Fruit fly (Drosophila melanogaster) Kc167 (cell line): Measurements from ENCODE around the gene CG31915.

ENCODE experiments used
- insv ChIP-seq: fragments of >200 bp; optimal IDR thresholded peaks from 3 replicates; lab custom pipeline; 2018; ENCODE audit warnings: missing external identifiers
- psq ChIP-seq: fragments of >200 bp; optimal IDR thresholded peaks from 2 replicates; lab custom pipeline; 2017; ENCODE audit warnings: missing external identifiers

DNA sequence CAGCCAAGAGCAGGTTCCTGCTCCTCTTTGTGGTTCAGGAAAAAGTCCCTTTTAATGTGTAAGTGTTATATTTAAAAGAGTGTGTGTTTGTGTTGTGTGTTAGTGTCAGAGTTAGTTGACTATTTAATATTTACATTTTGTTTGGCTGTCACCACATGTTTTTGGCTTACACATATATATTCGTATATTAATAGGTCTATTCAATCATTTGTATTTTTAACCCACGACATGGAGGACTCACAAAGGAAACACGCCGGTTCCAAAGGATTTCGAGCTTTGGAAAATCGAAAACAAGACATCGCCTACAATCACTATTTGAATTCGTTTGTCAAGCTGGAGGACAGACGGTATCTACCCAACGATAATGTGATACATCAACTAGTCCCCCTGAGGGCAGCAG is 25.8 kb downstream of the CG31915 start, which contains the start of the genes CG14013 and CG14017:
- TF ChIP-seq psq (lab: Kevin White, UChicago) = no peak
- no peak for TF ChIP-seq insv
